Worm (Caenorhabditis elegans) whole organism, late embryonic: ENCODE data around the gene Y46H3C.7.

ENCODE experiments used
- lin-11 ChIP-seq: fragments of 200-800 bp; sonication (Bioruptor generic); optimal IDR thresholded peaks from 2 replicates; lab custom pipeline; 2018; ENCODE audit warnings: mild to moderate bottlenecking, missing genetic modification characterization, missing compliant biosample characterization
- nhr-11 ChIP-seq: fragments of 150-350 bp; optimal IDR thresholded peaks from 2 replicates; lab custom pipeline; 2014; ENCODE audit warnings: missing biosample characterization, missing genetic modification characterization
- pat-9 ChIP-seq: fragments of 200-800 bp; sonication (Bioruptor generic); optimal IDR thresholded peaks from 2 replicates; lab custom pipeline; 2018; ENCODE audit warnings: mild to moderate bottlenecking, missing genetic modification characterization, moderate library complexity, missing compliant biosample characterization
- pqm-1 ChIP-seq: sonication (generic microtip); optimal IDR thresholded peaks from 2 replicates; lab custom pipeline; 2016; ENCODE audit warnings: missing genetic modification characterization, missing compliant biosample characterization
- pros-1 ChIP-seq: fragments of 150-350 bp; optimal IDR thresholded peaks from 2 replicates; lab custom pipeline; 2014; ENCODE audit warnings: missing biosample characterization, missing genetic modification reagents, missing genetic modification characterization
- unc-42 ChIP-seq: sonication (generic microtip); optimal IDR thresholded peaks from 2 replicates; lab custom pipeline; 2016; ENCODE audit warnings: missing genotype, missing genetic modification characterization, missing compliant biosample characterization

ce11 chrV:1664921-1665320 is 28.9 kb downstream of the Y46H3C.7 start, which contains the start of gene K04F1.9:
- TF ChIP-seq pqm-1 (no peak), pat-9 (no peak), lin-11 (no peak), nhr-11 (tag; lab: Kevin White, UChicago) (no peak), pros-1 (tag; lab: Kevin White, UChicago) (no peak), unc-42 (tag; lab: Kevin White, UChicago) (no peak)
